Fruit fly (Drosophila melanogaster) whole organism, wandering third instar larva: ENCODE measurements around the gene Prp5.

Experiments used
- CG32264 ChIP-seq: fragments of 200-800 bp; sonication (Bioruptor generic); optimal IDR thresholded peaks from 2 replicates; lab custom pipeline; 2016; ENCODE audit warnings: missing biosample characterization, missing genetic modification characterization
- CG9705 ChIP-seq: fragments of 200-800 bp; sonication (Bioruptor generic); optimal IDR thresholded peaks from 2 replicates; lab custom pipeline; 2018; ENCODE audit warnings: missing biosample characterization, mild to moderate bottlenecking, missing genetic modification characterization
- CrebA ChIP-seq: fragments of 200-800 bp; sonication (Bioruptor generic); optimal IDR thresholded peaks from 2 replicates; lab custom pipeline; 2016; ENCODE audit warnings: missing biosample characterization, mild to moderate bottlenecking, missing genetic modification characterization, borderline replicate concordance
- Dfd ChIP-seq: fragments of >200 bp; optimal IDR thresholded peaks from 2 replicates; lab custom pipeline; 2017; ENCODE audit warnings: missing biosample characterization, missing genetic modification characterization
- Dif ChIP-seq: fragments of 200-275, 200-300 bp; sonication (Bioruptor generic); optimal IDR thresholded peaks from 2 replicates; lab custom pipeline; 2018; ENCODE audit warnings: missing biosample characterization, missing genetic modification characterization; ENCODE audit not compliant: partially characterized antibody
- GATAd ChIP-seq: sonication (Bioruptor generic); optimal IDR thresholded peaks from 2 replicates; lab custom pipeline; 2016; ENCODE audit warnings: missing biosample characterization, missing genetic modification characterization
- HLH106 ChIP-seq: fragments of 200-800 bp; optimal IDR thresholded peaks from 3 replicates; lab custom pipeline; 2019; ENCODE audit warnings: missing biosample characterization, mild to moderate bottlenecking, missing genetic modification characterization, moderate library complexity
- Hnf4 ChIP-seq: fragments of 200-800 bp; sonication (Bioruptor generic); optimal IDR thresholded peaks from 2 replicates; lab custom pipeline; 2016; ENCODE audit warnings: missing biosample characterization, mild to moderate bottlenecking, missing genetic modification characterization
- Hr78 ChIP-seq: fragments of >200 bp; optimal IDR thresholded peaks from 2 replicates; lab custom pipeline; 2017; ENCODE audit warnings: missing biosample characterization, missing genetic modification characterization
- Jra ChIP-seq: sonication (Bioruptor generic); optimal IDR thresholded peaks from 2 replicates; lab custom pipeline; 2016; ENCODE audit warnings: missing biosample characterization, missing genetic modification characterization
- Mio ChIP-seq: sonication (Bioruptor generic); optimal IDR thresholded peaks from 2 replicates; lab custom pipeline; 2016; ENCODE audit warnings: missing biosample characterization, missing genetic modification characterization
- N ChIP-seq: fragments of >200 bp; optimal IDR thresholded peaks from 2 replicates; lab custom pipeline; 2018; ENCODE audit warnings: missing biosample characterization, missing external identifiers, missing genetic modification characterization
- OdsH ChIP-seq: fragments of 200-800 bp; sonication (Bioruptor generic); optimal IDR thresholded peaks from 2 replicates; lab custom pipeline; 2016; ENCODE audit warnings: missing biosample characterization, mild to moderate bottlenecking, missing genetic modification characterization
- Rel ChIP-seq, 2 experiments: fragments of 200-800 bp; sonication (Bioruptor generic) in 1 of 2; optimal IDR thresholded peaks; 2 replicates in 1 of 2; 3 replicates in 1 of 2; lab custom pipeline; 2016 to 2019; ENCODE audit warnings: mild to moderate bottlenecking in 2 of 2, missing biosample characterization in 2 of 2, missing genetic modification characterization in 2 of 2, moderate library complexity in 1 of 2
- Sp1 ChIP-seq: fragments of 200-800 bp; sonication (Bioruptor generic); optimal IDR thresholded peaks from 3 replicates; lab custom pipeline; 2019; ENCODE audit warnings: missing biosample characterization, mild to moderate bottlenecking, missing genetic modification characterization, moderate library complexity
- Vsx2 ChIP-seq: fragments of 200-300, 225-300 bp; sonication (Bioruptor generic); optimal IDR thresholded peaks from 2 replicates; lab custom pipeline; 2018; ENCODE audit warnings: missing biosample characterization, missing genetic modification characterization; ENCODE audit not compliant: partially characterized antibody
- br ChIP-seq: fragments of 200-800 bp; sonication (Bioruptor generic); optimal IDR thresholded peaks from 2 replicates; lab custom pipeline; 2016; ENCODE audit warnings: missing biosample characterization, missing genetic modification characterization
- brk ChIP-seq: fragments of 200-800 bp; sonication (Bioruptor generic); optimal IDR thresholded peaks from 2 replicates; lab custom pipeline; 2016; ENCODE audit warnings: missing biosample characterization, mild to moderate bottlenecking, missing genetic modification characterization
- dl ChIP-seq, 2 experiments: fragments of 175-275, 200-275 bp in 1 of 2; fragments of 200-275 bp in 1 of 2; sonication (Bioruptor generic); optimal IDR thresholded peaks; lab custom pipeline; 2018; ENCODE audit warnings: mild to moderate bottlenecking in 2 of 2, missing biosample characterization in 2 of 2, missing genetic modification characterization in 2 of 2, moderate library complexity in 2 of 2; ENCODE audit not compliant: partially characterized antibody in 2 of 2, insufficient read depth in 1 of 2
- dmrt93B ChIP-seq: fragments of 200-800 bp; sonication (Bioruptor generic); optimal IDR thresholded peaks from 2 replicates; lab custom pipeline; 2018; ENCODE audit warnings: missing biosample characterization, mild to moderate bottlenecking, missing genetic modification characterization
- dsf ChIP-seq: sonication (Bioruptor generic); optimal IDR thresholded peaks from 2 replicates; lab custom pipeline; 2016; ENCODE audit warnings: missing biosample characterization, missing genetic modification characterization, borderline replicate concordance
- ey ChIP-seq: fragments of 200-800 bp; sonication (Bioruptor generic); optimal IDR thresholded peaks from 2 replicates; lab custom pipeline; 2016; ENCODE audit warnings: missing biosample characterization, missing genetic modification characterization
- foxo ChIP-seq, 2 experiments: fragments of 200-800 bp; sonication (Bioruptor generic); optimal IDR thresholded peaks; 2 replicates in 1 of 2; 3 replicates in 1 of 2; lab custom pipeline; 2016 to 2017; ENCODE audit warnings: missing biosample characterization in 2 of 2, missing genetic modification characterization in 2 of 2
- h ChIP-seq: fragments of 200-800 bp; sonication (Bioruptor generic); optimal IDR thresholded peaks from 3 replicates; lab custom pipeline; 2016; ENCODE audit warnings: missing biosample characterization, mild to moderate bottlenecking, missing genetic modification characterization
- jim ChIP-seq: fragments of 175-275, 200-325 bp; sonication (Bioruptor generic); optimal IDR thresholded peaks from 2 replicates; lab custom pipeline; 2016; ENCODE audit warnings: missing biosample characterization, mild to moderate bottlenecking, missing genetic modification characterization
- lola ChIP-seq: fragments of >200 bp; optimal IDR thresholded peaks from 2 replicates; lab custom pipeline; 2017; ENCODE audit warnings: missing biosample characterization, missing genetic modification characterization
- pan ChIP-seq: fragments of >200 bp; optimal IDR thresholded peaks from 2 replicates; lab custom pipeline; 2017
- psq ChIP-seq: fragments of 200-800 bp; sonication (Bioruptor generic); optimal IDR thresholded peaks from 3 replicates; lab custom pipeline; 2017; ENCODE audit warnings: missing biosample characterization, mild to moderate bottlenecking, missing genetic modification characterization, moderate library complexity
- rgr ChIP-seq: fragments of 200-800 bp; sonication (Bioruptor generic); optimal IDR thresholded peaks from 3 replicates; lab custom pipeline; 2016; ENCODE audit warnings: missing biosample characterization, mild to moderate bottlenecking, missing genetic modification characterization
- sage ChIP-seq: fragments of 200-800 bp; sonication (Bioruptor generic); optimal IDR thresholded peaks from 2 replicates; lab custom pipeline; 2016; ENCODE audit warnings: missing biosample characterization, mild to moderate bottlenecking, missing genetic modification characterization
- sv ChIP-seq: fragments of 200-800 bp; sonication (Bioruptor generic); optimal IDR thresholded peaks from 3 replicates; lab custom pipeline; 2016; ENCODE audit warnings: missing biosample characterization, missing genetic modification characterization
- tai ChIP-seq: sonication (Bioruptor generic); optimal IDR thresholded peaks from 2 replicates; lab custom pipeline; 2016; ENCODE audit warnings: missing biosample characterization, missing genetic modification characterization
- woc ChIP-seq: sonication (Bioruptor generic); optimal IDR thresholded peaks from 2 replicates; lab custom pipeline; 2016; ENCODE audit warnings: missing biosample characterization, mild to moderate bottlenecking, missing genetic modification characterization

Prp5 gene

DNA sequence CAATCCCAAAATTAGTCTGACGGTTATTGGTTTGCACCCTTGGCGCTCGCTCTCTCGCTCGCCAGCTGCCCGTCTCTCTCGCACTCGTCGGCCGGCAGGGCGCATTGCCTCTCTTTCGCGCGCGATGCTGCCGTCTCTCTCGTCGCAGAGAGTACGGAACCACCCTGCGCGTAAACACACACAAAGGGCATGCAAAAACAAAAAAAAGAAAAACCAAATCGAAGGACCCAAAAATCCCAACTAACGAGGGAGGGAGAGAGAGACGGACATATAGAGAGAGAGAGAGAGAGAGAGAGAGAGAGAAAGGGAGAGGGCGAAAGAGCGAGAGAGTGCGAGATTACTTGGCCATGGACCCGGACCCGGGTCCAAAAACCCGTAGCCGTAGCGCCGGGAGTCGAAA is 11.4 kb downstream of the Prp5 start:
- TF ChIP-seq h (GFP tag; lab: Kevin White, UChicago) (no peak), pan (lab: Kevin White, UChicago) (no peak), lola (no peak), OdsH (GFP tag; lab: Kevin White, UChicago) (no peak), GATAd (GFP tag; lab: Kevin White, UChicago) (no peak), dsf (no peak), CG32264 (GFP tag; lab: Kevin White, UChicago) (no peak), dmrt93B (GFP tag; lab: Kevin White, UChicago) (no peak), Jra (GFP tag; lab: Kevin White, UChicago) (no peak), Rel (GFP tag; optimal IDR thresholded peaks at IDR 0.05; lab: Kevin White, UChicago) (no peak), Rel (tag; optimal IDR thresholded peaks at IDR 0.05; lab: Kevin White, UChicago) (no peak), Dif (GFP tag; lab: Kevin White, UChicago) (no peak)

dm6 chrX:15360961-15361360 is 16.0 kb downstream of the Prp5 start, which contains the start of gene Pp1-13C:
Pp1-13C (minus strand) TSS chrX:15361061.
- no peak for TF ChIP-seq Sp1
- no peak for TF ChIP-seq dmrt93B (GFP tag; lab: Kevin White, UChicago)
- TF ChIP-seq Hr78 = no peak
- TF ChIP-seq Jra (GFP tag; lab: Kevin White, UChicago) = no peak
- TF ChIP-seq dsf = no peak
- TF ChIP-seq Mio (GFP tag; lab: Kevin White, UChicago) = no peak
- no peak for TF ChIP-seq Rel (GFP tag; optimal IDR thresholded peaks at IDR 0.05; lab: Kevin White, UChicago)
- no peak for TF ChIP-seq Rel (tag; optimal IDR thresholded peaks at IDR 0.05; lab: Kevin White, UChicago)
- no peak for TF ChIP-seq woc (GFP tag; lab: Kevin White, UChicago)
- TF ChIP-seq CG9705 = no peak

dm6 chrX:15363649-15364048 is 18.7 kb downstream of the Prp5 start:
- TF ChIP-seq HLH106 (tag; lab: Kevin White, UChicago) = peak; percentile 11
- TF ChIP-seq ey (GFP tag; lab: Kevin White, UChicago) = no peak
- TF ChIP-seq, all 38 proteins: peak for 1

DNA sequence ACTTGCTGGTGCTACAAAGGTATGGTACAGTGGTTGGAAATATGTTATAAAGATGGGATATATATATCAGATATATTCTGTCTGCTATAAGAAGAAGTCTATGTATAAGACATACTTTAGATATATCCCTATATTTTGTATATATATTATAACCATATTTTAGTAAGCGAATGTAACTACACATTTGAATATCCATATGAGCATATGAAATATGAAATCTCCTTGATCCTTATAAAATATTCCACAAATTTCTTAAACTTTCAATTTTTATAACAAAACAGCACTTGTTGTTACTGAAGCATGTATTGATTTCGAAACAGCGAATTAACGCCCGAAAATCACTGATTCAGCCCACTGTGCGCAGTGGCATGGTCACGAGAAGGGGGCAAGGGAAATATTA is 19.5 kb downstream of the Prp5 start:
- TF ChIP-seq ey (GFP tag; lab: Kevin White, UChicago) = no peak
- TF ChIP-seq HLH106 (tag; lab: Kevin White, UChicago) = peak; percentile 1

DNA sequence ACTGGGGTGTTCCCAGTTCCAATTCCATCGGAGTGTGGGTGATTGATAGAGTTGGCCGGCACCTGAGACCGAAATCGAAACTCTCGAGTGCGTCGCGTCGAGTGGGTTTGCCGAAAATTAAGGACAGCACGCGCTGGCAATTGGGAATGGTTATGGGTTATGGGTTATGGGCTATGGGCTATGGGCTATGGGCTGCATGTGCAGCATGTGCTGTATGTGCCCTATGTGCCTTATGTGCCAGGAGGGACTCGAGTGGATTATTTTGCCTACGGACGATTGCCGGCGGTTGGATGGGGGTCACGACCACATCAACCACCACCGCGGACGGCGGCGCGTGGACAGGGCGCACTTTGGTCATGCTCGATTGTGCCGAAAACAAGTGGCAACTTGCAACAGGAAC is 25.1 kb downstream of the Prp5 start:
- TF ChIP-seq Rel (GFP tag; optimal IDR thresholded peaks at IDR 0.05; lab: Kevin White, UChicago) (no peak), Rel (tag; optimal IDR thresholded peaks at IDR 0.05; lab: Kevin White, UChicago) (no peak), lola (no peak), jim (GFP tag; lab: Kevin White, UChicago) (no peak), h (GFP tag; lab: Kevin White, UChicago) (no peak), rgr (GFP tag; lab: Kevin White, UChicago) (no peak), Jra (GFP tag; lab: Kevin White, UChicago) (no peak), pan (lab: Kevin White, UChicago) (no peak), ey (GFP tag; lab: Kevin White, UChicago) (no peak), brk (GFP tag; lab: Kevin White, UChicago) (no peak), br (GFP tag; lab: Kevin White, UChicago) (no peak), CrebA (GFP tag; lab: Kevin White, UChicago) (no peak), Dif (GFP tag; lab: Kevin White, UChicago) (no peak), GATAd (GFP tag; lab: Kevin White, UChicago) (no peak), Mio (GFP tag; lab: Kevin White, UChicago) (no peak)
- TF ChIP-seq, all 38 proteins: peak for 0

dm6 chrX:15379014-15379491 is 34.1 kb downstream of the Prp5 start, which contains the start of gene acj6:
acj6 (minus strand) TSS chrX:15379064.
- no peak for TF ChIP-seq HLH106 (tag; lab: Kevin White, UChicago)
- TF ChIP-seq, all 38 proteins: peak for 0

DNA sequence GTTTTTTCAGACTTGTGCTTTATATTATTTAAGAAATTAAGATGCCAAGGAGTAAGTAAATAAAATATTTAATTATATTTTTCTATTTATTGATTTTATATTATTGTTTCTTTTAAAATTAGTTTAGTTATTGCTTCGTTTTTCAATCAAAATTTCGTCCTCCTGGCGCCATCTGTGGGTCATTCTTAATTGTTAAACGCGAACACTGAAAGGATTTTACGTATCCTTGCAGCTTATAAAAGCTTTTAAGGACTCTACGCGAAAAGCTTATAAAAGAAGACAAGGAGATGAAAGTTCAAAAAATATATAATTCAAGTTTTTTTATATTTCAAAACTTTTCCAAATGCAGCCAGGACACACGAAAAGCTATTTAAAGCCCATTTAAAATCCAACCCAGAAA is 35.2 kb downstream of the Prp5 start:
- TF ChIP-seq tai (GFP tag; lab: Kevin White, UChicago) (no peak), N (GFP tag; lab: Kevin White, UChicago) (no peak), Dfd (no peak), dl (GFP tag; optimal IDR thresholded peaks at IDR 0.05; lab: Kevin White, UChicago; ENCODE audit: insufficient read depth in 1 of 2, partially characterized antibody in 2 of 2) (no peak), Mio (GFP tag; lab: Kevin White, UChicago) (no peak), foxo (GFP tag; optimal IDR thresholded peaks at IDR 0.05; lab: Kevin White, UChicago) (no peak), sv (GFP tag; lab: Kevin White, UChicago) (no peak), CG32264 (GFP tag; lab: Kevin White, UChicago) (no peak), rgr (GFP tag; lab: Kevin White, UChicago) (no peak), ey (GFP tag; lab: Kevin White, UChicago) (no peak), GATAd (GFP tag; lab: Kevin White, UChicago) (no peak), sage (GFP tag; lab: Kevin White, UChicago) (no peak), Hnf4 (no peak), dsf (no peak), Jra (GFP tag; lab: Kevin White, UChicago) (no peak), HLH106 (tag; lab: Kevin White, UChicago) (no peak), Sp1 (no peak), psq (GFP tag; lab: Kevin White, UChicago) (no peak), h (GFP tag; lab: Kevin White, UChicago) (no peak), Vsx2 (GFP tag; lab: Kevin White, UChicago) (no peak)
